Worm (Caenorhabditis elegans): ENCODE measurements around the gene clec-210.

- TF ChIP-seq nhr-80 (tag; optimal IDR thresholded peaks at IDR 0.05) = no peak
- no peak for TF ChIP-seq Y67H2A.10 (GFP tag; conservative IDR thresholded peaks at IDR 0.05)
- TF ChIP-seq ceh-40 (GFP tag; IDR thresholded peaks at IDR 0.05) = no peak
- TF ChIP-seq nfya-2 (GFP tag; IDR thresholded peaks at IDR 0.05) = no peak
- TF ChIP-seq F22D6.2 (tag; optimal IDR thresholded peaks at IDR 0.05) = no peak
- no peak for TF ChIP-seq ama-1 (optimal IDR thresholded peaks at IDR 0.05)
- TF ChIP-seq ama-1 (GFP tag; optimal IDR thresholded peaks at IDR 0.05) = no peak
- TF ChIP-seq F57C9.4 (tag; optimal IDR thresholded peaks at IDR 0.05) = no peak
- TF ChIP-seq B0261.1 (tag; optimal IDR thresholded peaks at IDR 0.05) = no peak
- no peak for TF ChIP-seq repo-1 (tag; optimal IDR thresholded peaks at IDR 0.05)
- no peak for TF ChIP-seq ets-4 (GFP tag; optimal IDR thresholded peaks at IDR 0.05)
- no peak for TF ChIP-seq sea-2 (GFP tag; IDR thresholded peaks at IDR 0.05)
- no peak for TF ChIP-seq snpc-4 (GFP tag; optimal IDR thresholded peaks at IDR 0.05)
- no peak for TF ChIP-seq snpc-4 (tag; optimal IDR thresholded peaks at IDR 0.05)
Observed at ce11 chrV:3165438-3165837, 47.3 kb downstream of the clec-210 start, which contains the start of gene C36C5.14.

Data from whole organism, young adult.